Worm (Caenorhabditis elegans) whole organism, L4 larva: ENCODE data around the gene srx-50.

Source experiments
- nhr-11 ChIP-seq: fragments of 150-350 bp; optimal IDR thresholded peaks from 2 replicates; lab custom pipeline; 2014; ENCODE audit warnings: missing biosample characterization, missing genetic modification characterization
- nhr-48 ChIP-seq: sonication (generic microtip); optimal IDR thresholded peaks from 2 replicates; lab custom pipeline; 2016; ENCODE audit warnings: mild to moderate bottlenecking, missing genetic modification characterization, missing compliant biosample characterization
- snpc-4 ChIP-seq: fragments of 150-350 bp; optimal IDR thresholded peaks from 2 replicates; lab custom pipeline; 2014; ENCODE audit warnings: missing biosample characterization, missing genetic modification characterization

DNA sequence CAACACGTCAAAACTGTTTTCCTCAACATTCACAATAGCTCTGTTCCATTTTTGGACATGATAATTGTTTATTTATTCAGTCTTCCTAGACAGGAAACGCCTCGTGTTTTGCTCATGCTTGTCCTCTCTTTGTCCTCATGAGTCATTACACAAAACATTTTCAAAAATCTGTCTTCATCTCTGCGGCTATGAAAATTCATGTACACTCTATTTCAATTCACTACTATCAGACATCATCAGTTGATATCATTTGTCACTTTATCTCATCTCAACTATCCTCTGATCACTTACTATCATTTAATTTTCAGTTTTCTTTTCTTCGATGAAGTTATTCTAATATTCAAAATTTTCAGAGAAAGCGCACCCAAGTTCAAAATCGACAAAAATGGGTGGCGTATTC lies 33.9 kb upstream of the srx-50 start, which contains the start of gene adah-1:
- TF ChIP-seq snpc-4 (tag; lab: Kevin White, UChicago) (no peak), nhr-48 (tag; lab: Kevin White, UChicago) (no peak), nhr-11 (tag; lab: Kevin White, UChicago) (no peak)
